Fruit fly (Drosophila melanogaster): ENCODE results near the gene Ork1.

The Ork1 gene

DNA sequence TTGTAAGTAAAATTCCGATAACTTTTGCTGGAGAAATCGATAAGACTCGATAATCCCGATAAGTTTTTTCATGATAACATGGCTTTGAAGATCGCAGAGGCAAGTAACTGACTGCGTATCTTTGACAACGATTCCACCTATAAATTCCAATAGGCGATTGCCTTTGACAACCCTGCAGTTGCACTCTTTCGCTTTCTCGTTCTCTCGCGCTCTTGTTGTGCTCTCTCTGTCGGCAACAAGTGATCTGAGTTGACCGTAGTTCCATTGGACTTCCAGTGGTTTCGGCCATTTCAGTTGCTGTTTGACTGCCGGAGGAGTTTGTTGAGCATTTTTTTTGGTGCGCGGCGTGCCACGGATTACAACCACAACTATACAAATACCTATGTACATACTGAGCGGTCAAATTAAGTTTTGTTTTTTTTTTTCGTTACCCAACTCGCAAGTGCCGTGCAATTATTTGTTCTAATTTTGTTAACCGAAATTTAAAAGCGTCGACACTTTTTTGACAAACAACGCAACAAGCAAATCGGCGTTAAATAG, 39.6 kb upstream of the Ork1 start, which contains the start of gene Myo10A:
Myo10A (plus strand) TSS at position 288 of the 540 bp plus-strand sequence.
- TF ChIP-seq lov (optimal IDR thresholded peaks at IDR 0.05) = no peak
- TF ChIP-seq lov (GFP tag; IDR thresholded peaks at IDR 0.05) = no peak
- TF ChIP-seq Hsf (GFP tag; optimal IDR thresholded peaks at IDR 0.05) = no peak
- no peak for TF ChIP-seq al (GFP tag; IDR thresholded peaks at IDR 0.05)
- 0 out of 2 replicates have a peak, but pooled peaks have one; percentile 17 for TF ChIP-seq NFAT (GFP tag; IDR thresholded peaks at IDR 0.05)
- TF ChIP-seq bbx (GFP tag; IDR thresholded peaks at IDR 0.05; ENCODE audit: partially characterized antibody) = 0 out of 2 replicates have a peak, but pooled peaks have one; percentile 31
- TF ChIP-seq pho (GFP tag; optimal IDR thresholded peaks at IDR 0.05) = no peak
- TF ChIP-seq CG34422 (GFP tag; IDR thresholded peaks at IDR 0.05) = 0 out of 3 replicates have a peak, but pooled peaks have one; percentile 21
- 0 out of 2 replicates have a peak, but pooled peaks have one; percentile 28 for TF ChIP-seq chm (GFP tag; IDR thresholded peaks at IDR 0.05)
- no peak for TF ChIP-seq CG14965 (GFP tag; optimal IDR thresholded peaks at IDR 0.05; ENCODE audit: borderline replicate concordance)
- TF ChIP-seq CG30403 (GFP tag; optimal IDR thresholded peaks at IDR 0.05) = no peak
- TF ChIP-seq bcd (GFP tag; optimal IDR thresholded peaks at IDR 0.05) = no peak
- no peak for TF ChIP-seq bigmax (GFP tag; optimal IDR thresholded peaks at IDR 0.05)
- no peak for TF ChIP-seq CG14860 (GFP tag; IDR thresholded peaks at IDR 0.05; ENCODE audit: partially characterized antibody)
- TF ChIP-seq CG16813 (GFP tag; IDR thresholded peaks at IDR 0.05; ENCODE audit: partially characterized antibody) = no peak; the same call in 2 of the 3 replicates
- TF ChIP-seq Max (GFP tag; optimal IDR thresholded peaks at IDR 0.05) = no peak
- TF ChIP-seq Stat92E (GFP tag; optimal IDR thresholded peaks at IDR 0.05) = no peak
- TF ChIP-seq Hr78 (GFP tag; optimal IDR thresholded peaks at IDR 0.05) = no peak
- TF ChIP-seq CG3065 (GFP tag; optimal IDR thresholded peaks at IDR 0.05) = no peak
- no peak for TF ChIP-seq CG18262 (tag; optimal IDR thresholded peaks at IDR 0.05)
- TF ChIP-seq Xrp1 (GFP tag; IDR thresholded peaks at IDR 0.05) = no peak
- no peak for TF ChIP-seq sob (GFP tag; IDR thresholded peaks at IDR 0.05)
- no peak for TF ChIP-seq pnt (GFP tag; optimal IDR thresholded peaks at IDR 0.05)
- TF ChIP-seq sd (tag; optimal IDR thresholded peaks at IDR 0.05) = peak; percentile 59
- TF ChIP-seq sens-2 (GFP tag; IDR thresholded peaks at IDR 0.05) = no peak
- TF ChIP-seq unc-4 (GFP tag; IDR thresholded peaks at IDR 0.05; ENCODE audit: partially characterized antibody) = 0 out of 2 replicates have a peak, but pooled peaks have one; percentile 13
- TF ChIP-seq gsb (GFP tag; IDR thresholded peaks at IDR 0.05) = no peak
- TF ChIP-seq Hmx (GFP tag; optimal IDR thresholded peaks at IDR 0.05) = no peak
- TF ChIP-seq Elba2 (GFP tag; optimal IDR thresholded peaks at IDR 0.05) = peak; percentile 81
- no peak for TF ChIP-seq sr (GFP tag; IDR thresholded peaks at IDR 0.05)
- TF ChIP-seq sug (tag; optimal IDR thresholded peaks at IDR 0.05) = no peak
- no peak for TF ChIP-seq Bdp1 (GFP tag; optimal IDR thresholded peaks at IDR 0.05)
- TF ChIP-seq jigr1 (GFP tag; IDR thresholded peaks at IDR 0.05) = no peak
- no peak for TF ChIP-seq CG4707 (GFP tag; optimal IDR thresholded peaks at IDR 0.05)
- no peak for TF ChIP-seq CG6765 (GFP tag; optimal IDR thresholded peaks at IDR 0.05)
- peak; percentile 7 for TF ChIP-seq CG5180 (GFP tag; optimal IDR thresholded peaks at IDR 0.05)
- TF ChIP-seq CG8765 (GFP tag; IDR thresholded peaks at IDR 0.05) = no peak
- TF ChIP-seq Jarid2 (GFP tag; optimal IDR thresholded peaks at IDR 0.05) = peak; percentile 69
- TF ChIP-seq z (GFP tag; IDR thresholded peaks at IDR 0.05) = no peak
- no peak for TF ChIP-seq Dad (GFP tag; optimal IDR thresholded peaks at IDR 0.05)
- no peak for TF ChIP-seq Pdp1 (GFP tag; optimal IDR thresholded peaks at IDR 0.05)
- no peak for TF ChIP-seq D (optimal IDR thresholded peaks at IDR 0.05)
- no peak for TF ChIP-seq D (GFP tag; optimal IDR thresholded peaks at IDR 0.05)
- peak in 1 of 2 experiments; percentile 72 for TF ChIP-seq Trl (optimal IDR thresholded peaks at IDR 0.05)
- TF ChIP-seq Trl (GFP tag; optimal IDR thresholded peaks at IDR 0.05) = no peak
- no peak for TF ChIP-seq Doc2 (GFP tag; IDR thresholded peaks at IDR 0.05)
- TF ChIP-seq Med (GFP tag) = peak; percentile 83
- TF ChIP-seq zen (tag; optimal IDR thresholded peaks at IDR 0.05) = no peak
- peak; percentile 50 for TF ChIP-seq sqz (GFP tag; optimal IDR thresholded peaks at IDR 0.05)
- peak in 1 of 2 experiments; percentile 35 for TF ChIP-seq insv (GFP tag; optimal IDR thresholded peaks at IDR 0.05)
- no peak for TF ChIP-seq grn (GFP tag; optimal IDR thresholded peaks at IDR 0.05)

Data from whole organism, embryonic.